Worm (Caenorhabditis elegans) whole organism, L2 larva: Measurements from ENCODE around the gene F14D2.11.

Experiments used
- ZK546.5 ChIP-seq: sonication (generic microtip); optimal IDR thresholded peaks from 2 replicates; lab custom pipeline; 2017; ENCODE audit warnings: missing biosample characterization, missing genetic modification characterization
- alr-1 ChIP-seq: fragments of 150-350 bp; optimal IDR thresholded peaks from 2 replicates; lab custom pipeline; 2014; ENCODE audit warnings: missing biosample characterization, missing genetic modification characterization
- aly-2 ChIP-seq: fragments of 150-350 bp; optimal IDR thresholded peaks from 2 replicates; lab custom pipeline; 2014; ENCODE audit warnings: missing biosample characterization, missing genetic modification characterization
- blmp-1 ChIP-seq: sonication (generic microtip); optimal IDR thresholded peaks from 2 replicates; lab custom pipeline; 2017; ENCODE audit warnings: missing genetic modification characterization, mild to moderate bottlenecking, missing compliant biosample characterization, antibody characterized with exemption, moderate library complexity; ENCODE audit not compliant: insufficient read depth
- ceh-16 ChIP-seq: fragments of 150-350 bp; optimal IDR thresholded peaks from 2 replicates; lab custom pipeline; 2014; ENCODE audit warnings: missing biosample characterization, missing genetic modification characterization
- crh-2 ChIP-seq: sonication (generic microtip); optimal IDR thresholded peaks from 2 replicates; lab custom pipeline; 2017; ENCODE audit warnings: missing biosample characterization, missing genetic modification characterization
- egl-27 ChIP-seq: sonication (generic microtip); optimal IDR thresholded peaks from 3 replicates; lab custom pipeline; 2017; ENCODE audit warnings: missing biosample characterization, missing genetic modification reagents, missing genetic modification characterization
- elt-1 ChIP-seq: fragments of 150-350 bp; optimal IDR thresholded peaks from 2 replicates; lab custom pipeline; 2014; ENCODE audit warnings: missing biosample characterization, missing genetic modification characterization
- elt-3 ChIP-seq: sonication (generic microtip); optimal IDR thresholded peaks from 2 replicates; lab custom pipeline; 2017; ENCODE audit warnings: missing biosample characterization, missing genetic modification characterization
- gmeb-1 ChIP-seq: fragments of 150-350 bp; optimal IDR thresholded peaks from 2 replicates; lab custom pipeline; 2014; ENCODE audit warnings: missing biosample characterization, missing genetic modification characterization
- lin-39 ChIP-seq: fragments of 150-350 bp; optimal IDR thresholded peaks from 2 replicates; lab custom pipeline; 2014; ENCODE audit warnings: missing biosample characterization, missing genetic modification reagents, missing genetic modification characterization
- mab-5 ChIP-seq: fragments of 150-350 bp; optimal IDR thresholded peaks from 2 replicates; lab custom pipeline; 2014; ENCODE audit warnings: missing biosample characterization, missing genetic modification characterization
- mdl-1 ChIP-seq, 2 experiments: fragments of 150-350 bp in 1 of 2; sonication (generic microtip) in 1 of 2; optimal IDR thresholded peaks; 2 replicates each; lab custom pipeline; 2017; ENCODE audit warnings: missing biosample characterization in 2 of 2, missing genetic modification characterization in 2 of 2
- nhr-11 ChIP-seq: fragments of 150-350 bp; optimal IDR thresholded peaks from 2 replicates; lab custom pipeline; 2014; ENCODE audit warnings: missing biosample characterization, missing genetic modification characterization
- nhr-12 ChIP-seq: fragments of 150-350 bp; optimal IDR thresholded peaks from 2 replicates; lab custom pipeline; 2014; ENCODE audit warnings: missing biosample characterization, missing genetic modification characterization
- nhr-21 ChIP-seq: fragments of 150-350 bp; optimal IDR thresholded peaks from 2 replicates; lab custom pipeline; 2014; ENCODE audit warnings: missing biosample characterization, missing genetic modification characterization
- nhr-237 ChIP-seq: fragments of 150-350 bp; optimal IDR thresholded peaks from 2 replicates; lab custom pipeline; 2014; ENCODE audit warnings: missing biosample characterization, missing genetic modification characterization
- nhr-6 ChIP-seq: fragments of 150-350 bp; optimal IDR thresholded peaks from 2 replicates; lab custom pipeline; 2014; ENCODE audit warnings: missing biosample characterization, missing genetic modification characterization
- nhr-77 ChIP-seq: fragments of 150-350 bp; optimal IDR thresholded peaks from 2 replicates; lab custom pipeline; 2014; ENCODE audit warnings: missing biosample characterization, missing genetic modification characterization
- peb-1 ChIP-seq: fragments of 150-350 bp; optimal IDR thresholded peaks from 2 replicates; lab custom pipeline; 2014; ENCODE audit warnings: missing biosample characterization, missing genetic modification characterization
- skn-1 ChIP-seq: sonication (generic microtip); optimal IDR thresholded peaks from 2 replicates; lab custom pipeline; 2017; ENCODE audit warnings: missing biosample characterization, missing genetic modification characterization
- sma-3 ChIP-seq: sonication (generic microtip); optimal IDR thresholded peaks from 2 replicates; lab custom pipeline; 2016; ENCODE audit warnings: missing genetic modification reagents, missing genetic modification characterization, missing compliant biosample characterization
- sma-9 ChIP-seq, 2 experiments: fragments of 150-350 bp in 1 of 2; sonication (generic microtip) in 1 of 2; optimal IDR thresholded peaks; 2 replicates each; lab custom pipeline; 2014 to 2016; ENCODE audit warnings: missing genetic modification characterization in 2 of 2, mild to moderate bottlenecking in 1 of 2, missing biosample characterization in 1 of 2, missing compliant biosample characterization in 1 of 2, missing genetic modification reagents in 1 of 2, moderate library complexity in 1 of 2
- snpc-4 ChIP-seq: fragments of 150-350 bp; optimal IDR thresholded peaks from 2 replicates; lab custom pipeline; 2014; ENCODE audit warnings: missing biosample characterization, missing genetic modification characterization
- unc-39 ChIP-seq: fragments of 150-350 bp; optimal IDR thresholded peaks from 2 replicates; lab custom pipeline; 2014; ENCODE audit warnings: missing biosample characterization, missing genetic modification characterization
- unc-55 ChIP-seq: fragments of 150-350 bp; sonication (generic microtip); optimal IDR thresholded peaks from 3 replicates; lab custom pipeline; 2014; ENCODE audit warnings: missing biosample characterization, missing genetic modification reagents, missing genetic modification characterization
- unc-62 ChIP-seq: fragments of 150-350 bp; optimal IDR thresholded peaks from 2 replicates; lab custom pipeline; 2014; ENCODE audit warnings: missing biosample characterization, missing genetic modification reagents, missing genetic modification characterization
- ztf-1 ChIP-seq: fragments of 200-800 bp; sonication (Bioruptor generic); conservative IDR thresholded peaks from 2 replicates; pipeline ENCODE4 v1.3.6; 2022; ENCODE audit warnings: missing genetic modification characterization, missing compliant biosample characterization
- ztf-11 ChIP-seq: sonication (generic microtip); optimal IDR thresholded peaks from 2 replicates; lab custom pipeline; 2017; ENCODE audit warnings: missing biosample characterization, missing genetic modification characterization
- ztf-4 ChIP-seq: fragments of 150-350 bp; optimal IDR thresholded peaks from 2 replicates; lab custom pipeline; 2014; ENCODE audit warnings: missing biosample characterization, missing genetic modification characterization

F14D2.11 gene

DNA sequence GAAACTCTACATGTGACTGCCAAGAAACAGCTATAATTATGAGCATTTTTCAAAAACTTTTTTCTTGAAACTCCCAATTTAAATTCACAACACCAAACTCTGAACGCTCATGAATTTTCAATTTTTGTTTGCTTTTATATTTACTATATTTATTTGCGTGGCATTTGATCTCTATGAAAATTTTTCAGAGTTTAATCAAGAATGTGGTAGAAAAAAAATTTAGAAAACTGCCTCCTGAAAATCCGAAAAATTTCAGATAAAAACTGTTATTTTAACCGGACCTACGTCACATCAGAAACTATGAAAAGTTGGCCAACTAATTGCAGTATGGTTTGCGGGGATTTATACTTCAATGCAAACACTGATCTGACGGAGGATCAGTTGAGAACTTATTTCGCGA, 9.8 kb downstream of the F14D2.11 start, which contains the start of gene irld-27:
Gene irld-27 (plus strand): TSS at position 301 of the 400 bp plus-strand sequence.
- no peak for TF ChIP-seq unc-55 (GFP tag; lab: Kevin White, UChicago)
- TF ChIP-seq ZK546.5 (tag; lab: Kevin White, UChicago) = no peak
- TF ChIP-seq gmeb-1 (tag; lab: Kevin White, UChicago) = no peak
- no peak for TF ChIP-seq aly-2 (tag; lab: Kevin White, UChicago)
- no peak for TF ChIP-seq mdl-1 (tag; optimal IDR thresholded peaks at IDR 0.05; lab: Kevin White, UChicago)

DNA sequence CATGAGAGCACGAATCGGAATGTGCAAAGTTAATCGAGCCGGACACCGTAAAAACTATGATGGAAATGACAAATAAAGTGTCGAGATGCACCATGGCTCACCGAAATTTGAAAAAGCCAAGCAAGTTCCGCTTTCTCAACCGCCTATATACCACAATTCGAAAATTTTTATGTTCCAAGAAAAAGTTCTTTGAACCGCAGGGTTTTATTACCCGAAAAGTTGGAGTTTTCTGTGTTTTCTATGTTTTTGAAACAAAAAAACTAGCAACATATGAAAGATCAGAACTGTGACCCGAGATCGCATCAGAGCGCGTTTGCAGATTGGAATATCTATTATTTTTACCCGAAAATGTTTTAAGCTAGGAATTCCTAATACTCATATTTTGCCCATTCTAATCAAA, 14.8 kb downstream of the F14D2.11 start, which contains the start of gene Y46D2A.3:
Gene Y46D2A.3 (minus strand): TSS at position 101 of the 400 bp plus-strand sequence.
- no peak for TF ChIP-seq nhr-77 (tag; lab: Kevin White, UChicago)
- no peak for TF ChIP-seq unc-39
- no peak for TF ChIP-seq unc-62 (GFP tag; lab: Kevin White, UChicago)
- no peak for TF ChIP-seq elt-1
- no peak for TF ChIP-seq nhr-237 (tag; lab: Kevin White, UChicago)

DNA sequence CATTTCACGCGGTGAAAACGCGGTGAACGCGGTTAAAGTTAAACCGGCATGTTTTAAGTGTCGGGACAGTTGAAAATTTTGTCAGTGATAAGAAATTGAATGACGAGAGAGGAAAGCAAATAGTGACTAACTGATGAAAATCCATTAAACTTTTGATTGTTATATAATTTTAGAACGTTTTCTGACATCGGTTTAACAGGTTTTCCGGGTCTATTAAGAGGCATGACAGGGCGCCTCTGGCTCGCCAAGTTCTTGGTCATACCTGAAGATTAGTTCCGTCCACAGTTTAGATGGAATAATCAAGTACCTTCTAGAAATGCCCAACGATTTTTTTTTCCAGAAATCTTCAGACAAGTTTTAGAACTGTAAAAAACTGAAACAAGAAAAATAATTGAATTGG, 18.7 kb downstream of the F14D2.11 start, which contains the start of gene Y46D2A.2:
Gene Y46D2A.2 (minus strand): TSS at position 101 of the 400 bp plus-strand sequence.
- no peak for TF ChIP-seq mdl-1 (tag; optimal IDR thresholded peaks at IDR 0.05; lab: Kevin White, UChicago)
- no peak for TF ChIP-seq crh-2 (tag; lab: Kevin White, UChicago)

DNA sequence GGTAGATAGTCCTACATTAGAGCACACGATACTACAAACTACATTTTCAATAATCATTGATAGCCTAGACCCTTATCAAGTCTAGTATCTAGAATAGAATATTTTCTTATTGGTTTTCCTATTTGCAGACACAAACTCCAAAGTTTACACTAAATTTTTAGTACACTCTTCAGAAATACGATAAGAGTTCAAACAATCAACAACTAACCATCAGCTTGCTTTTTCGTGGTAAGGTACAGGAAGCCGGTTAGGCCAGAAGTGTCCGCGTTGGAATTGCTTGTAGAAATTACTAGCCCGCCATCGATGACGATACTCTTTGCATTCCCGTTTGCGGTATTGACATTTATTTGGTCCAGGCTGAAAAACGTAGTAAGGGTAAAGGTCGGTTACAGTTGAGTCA, 19.6 kb downstream of the F14D2.11 start, which contains the start of gene Y46D2A.1:
Gene Y46D2A.1 (plus strand): TSS at position 301 of the 400 bp plus-strand sequence.
- TF ChIP-seq alr-1 (tag; lab: Kevin White, UChicago) (no peak), crh-2 (tag; lab: Kevin White, UChicago) (no peak), sma-3 (GFP tag; lab: Kevin White, UChicago) (no peak), ztf-1 (no peak), unc-39 (no peak), nhr-21 (no peak), lin-39 (no peak), nhr-237 (tag; lab: Kevin White, UChicago) (no peak), elt-3 (tag; lab: Kevin White, UChicago) (no peak), nhr-12 (no peak), mdl-1 (tag; optimal IDR thresholded peaks at IDR 0.05; lab: Kevin White, UChicago) (no peak), ceh-16 (tag; lab: Kevin White, UChicago) (no peak), unc-62 (GFP tag; lab: Kevin White, UChicago) (no peak), egl-27 (tag; lab: Kevin White, UChicago) (no peak), gmeb-1 (tag; lab: Kevin White, UChicago) (no peak), skn-1 (tag; lab: Kevin White, UChicago) (no peak), peb-1 (tag; lab: Kevin White, UChicago) (no peak)

DNA sequence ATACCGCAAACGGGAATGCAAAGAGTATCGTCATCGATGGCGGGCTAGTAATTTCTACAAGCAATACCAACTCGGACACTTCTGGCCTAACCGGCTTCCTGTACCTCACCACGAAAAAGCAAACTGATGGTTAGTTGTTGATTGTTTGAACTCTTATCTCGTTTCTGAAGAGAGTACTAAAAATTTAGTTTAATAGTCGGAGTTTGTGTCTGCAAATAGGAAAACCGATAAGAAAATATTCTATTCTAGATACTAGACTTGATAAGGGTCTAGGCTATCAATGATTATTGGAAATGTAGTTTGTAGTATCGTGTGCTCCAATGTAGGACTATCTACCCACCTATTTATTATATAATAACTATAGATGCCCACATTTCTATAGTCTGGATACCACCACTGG, 23.1 kb downstream of the F14D2.11 start:
- TF ChIP-seq elt-3 (tag; lab: Kevin White, UChicago) (no peak), sma-9 (GFP tag; optimal IDR thresholded peaks at IDR 0.05; lab: Kevin White, UChicago) (peak; percentile 0), sma-9 (tag; optimal IDR thresholded peaks at IDR 0.05; lab: Kevin White, UChicago) (no peak)
- TF ChIP-seq, all 48 proteins: peak for 1

DNA sequence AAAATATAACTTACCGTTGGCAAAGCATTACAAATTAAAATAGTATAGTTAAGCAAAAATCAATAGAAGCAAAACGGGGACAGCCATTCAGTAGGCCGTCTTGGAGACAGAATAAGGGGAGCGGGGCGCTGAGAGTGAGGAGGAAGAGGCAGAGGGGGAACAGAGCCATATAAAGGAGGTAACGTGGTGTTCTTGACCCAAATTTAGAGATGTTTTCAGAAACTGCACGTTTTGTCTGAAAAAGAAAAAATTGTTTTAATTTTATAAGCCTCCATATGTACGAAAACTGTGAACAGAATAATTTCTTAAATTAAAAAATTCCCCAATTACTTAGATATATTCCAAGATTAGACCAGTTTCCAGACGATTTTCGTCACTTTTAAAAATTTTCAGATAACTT, 28.4 kb downstream of the F14D2.11 start, which contains the start of gene F39E9.6:
Gene F39E9.6 (minus strand): TSS at position 101 of the 400 bp plus-strand sequence.
- TF ChIP-seq mab-5 (tag; lab: Kevin White, UChicago) (no peak), peb-1 (tag; lab: Kevin White, UChicago) (no peak), snpc-4 (tag; lab: Kevin White, UChicago) (no peak), blmp-1 (tag; lab: Kevin White, UChicago) (no peak), nhr-11 (tag; lab: Kevin White, UChicago) (no peak), ztf-1 (no peak), ztf-11 (tag; lab: Kevin White, UChicago) (no peak), nhr-6 (tag; lab: Kevin White, UChicago) (no peak), ztf-4 (tag; lab: Kevin White, UChicago) (no peak), unc-39 (no peak), lin-39 (no peak), nhr-21 (no peak), gmeb-1 (tag; lab: Kevin White, UChicago) (no peak)
- TF ChIP-seq, all 48 proteins: peak for 0
